Fruit fly (Drosophila melanogaster): ENCODE results near the gene CG14566.

The CG14566 gene

dm6 chr3L:21728616-21729047, 11.5 kb downstream of the CG14566 start, which contains the start of the genes CG11247 and Polr2H:
CG11247 (minus strand) TSS chr3L:21728806.
Polr2H (plus strand) TSS chr3L:21728932.
- TF ChIP-seq br (GFP tag; optimal IDR thresholded peaks at IDR 0.05) = peak; percentile 86
- peak; percentile 85 for TF ChIP-seq dmrt93B (GFP tag; optimal IDR thresholded peaks at IDR 0.05)
- no peak for TF ChIP-seq Hr78 (GFP tag; optimal IDR thresholded peaks at IDR 0.05)
- no peak for TF ChIP-seq lola (GFP tag; optimal IDR thresholded peaks at IDR 0.05)
- TF ChIP-seq Hr83 (GFP tag; optimal IDR thresholded peaks at IDR 0.05; ENCODE audit: poor library complexity, severe bottlenecking) = peak; percentile 88
- TF ChIP-seq fru (GFP tag; optimal IDR thresholded peaks at IDR 0.05) = peak; percentile 86
- TF ChIP-seq Sp1 (GFP tag; optimal IDR thresholded peaks at IDR 0.05) = peak; percentile 74
- no peak for TF ChIP-seq pan (optimal IDR thresholded peaks at IDR 0.05)
- no peak for TF ChIP-seq tai (GFP tag; optimal IDR thresholded peaks at IDR 0.05)
- TF ChIP-seq GATAd (GFP tag; optimal IDR thresholded peaks at IDR 0.05) = peak; percentile 69
- peak; percentile 27 for TF ChIP-seq jim (GFP tag; optimal IDR thresholded peaks at IDR 0.05)
- TF ChIP-seq brk (GFP tag; optimal IDR thresholded peaks at IDR 0.05) = peak; percentile 77
- peak; percentile 64 for TF ChIP-seq CG32264 (GFP tag; optimal IDR thresholded peaks at IDR 0.05)
- TF ChIP-seq N (GFP tag; optimal IDR thresholded peaks at IDR 0.05) = no peak
- TF ChIP-seq dl (GFP tag; optimal IDR thresholded peaks at IDR 0.05; ENCODE audit: insufficient read depth in 1 of 2, partially characterized antibody in 2 of 2) = no peak
- TF ChIP-seq Myc (optimal IDR thresholded peaks at IDR 0.05) = peak; percentile 56
- peak; percentile 75 for TF ChIP-seq CG9705 (GFP tag; optimal IDR thresholded peaks at IDR 0.05)
- no peak for TF ChIP-seq Rel (GFP tag; optimal IDR thresholded peaks at IDR 0.05)
- TF ChIP-seq Rel (tag; optimal IDR thresholded peaks at IDR 0.05) = peak; percentile 86
- TF ChIP-seq Abd-B (GFP tag; optimal IDR thresholded peaks at IDR 0.05) = no peak
- TF ChIP-seq Dfd (GFP tag; optimal IDR thresholded peaks at IDR 0.05) = no peak
- peak; percentile 90 for TF ChIP-seq HLH106 (tag; optimal IDR thresholded peaks at IDR 0.05)
- peak; percentile 3 for TF ChIP-seq Mio (GFP tag; optimal IDR thresholded peaks at IDR 0.05)
- peak; percentile 90 for TF ChIP-seq rgr (GFP tag; optimal IDR thresholded peaks at IDR 0.05)
- TF ChIP-seq Dif (GFP tag; optimal IDR thresholded peaks at IDR 0.05; ENCODE audit: partially characterized antibody) = no peak
- TF ChIP-seq CrebA (GFP tag; optimal IDR thresholded peaks at IDR 0.05; ENCODE audit: borderline replicate concordance) = no peak
- peak in 1 of 2 experiments; percentile 92 for TF ChIP-seq foxo (GFP tag; optimal IDR thresholded peaks at IDR 0.05)
- TF ChIP-seq sv (GFP tag; optimal IDR thresholded peaks at IDR 0.05) = peak; percentile 87
- peak; percentile 38 for TF ChIP-seq sage (GFP tag; optimal IDR thresholded peaks at IDR 0.05)
- peak; percentile 81 for TF ChIP-seq OdsH (GFP tag; optimal IDR thresholded peaks at IDR 0.05)
- TF ChIP-seq ey (GFP tag; optimal IDR thresholded peaks at IDR 0.05) = peak; percentile 91
- no peak for TF ChIP-seq usp (GFP tag; optimal IDR thresholded peaks at IDR 0.05)
- peak; percentile 90 for TF ChIP-seq Jra (GFP tag; optimal IDR thresholded peaks at IDR 0.05)
- peak; percentile 93 for TF ChIP-seq woc (GFP tag; optimal IDR thresholded peaks at IDR 0.05)
- TF ChIP-seq Vsx2 (GFP tag; optimal IDR thresholded peaks at IDR 0.05; ENCODE audit: partially characterized antibody) = no peak
- peak; percentile 90 for TF ChIP-seq h (GFP tag; optimal IDR thresholded peaks at IDR 0.05)
- peak; percentile 93 for TF ChIP-seq Hnf4 (GFP tag; optimal IDR thresholded peaks at IDR 0.05)
- TF ChIP-seq psq (GFP tag; optimal IDR thresholded peaks at IDR 0.05) = peak; percentile 80
- peak; percentile 60 for TF ChIP-seq dsf (GFP tag; optimal IDR thresholded peaks at IDR 0.05; ENCODE audit: borderline replicate concordance)

- TF ChIP-seq Dif (GFP tag; optimal IDR thresholded peaks at IDR 0.05; ENCODE audit: partially characterized antibody) = no peak
- no peak for TF ChIP-seq br (GFP tag; optimal IDR thresholded peaks at IDR 0.05)
- TF ChIP-seq dsf (GFP tag; optimal IDR thresholded peaks at IDR 0.05; ENCODE audit: borderline replicate concordance) = no peak
- TF ChIP-seq tai (GFP tag; optimal IDR thresholded peaks at IDR 0.05) = no peak
- TF ChIP-seq sv (GFP tag; optimal IDR thresholded peaks at IDR 0.05) = no peak
- no peak for TF ChIP-seq CG32264 (GFP tag; optimal IDR thresholded peaks at IDR 0.05)
- TF ChIP-seq Hnf4 (GFP tag; optimal IDR thresholded peaks at IDR 0.05) = no peak
- TF ChIP-seq pan (optimal IDR thresholded peaks at IDR 0.05) = no peak
- TF ChIP-seq lola (GFP tag; optimal IDR thresholded peaks at IDR 0.05) = no peak
- no peak for TF ChIP-seq dmrt93B (GFP tag; optimal IDR thresholded peaks at IDR 0.05)
- TF ChIP-seq rgr (GFP tag; optimal IDR thresholded peaks at IDR 0.05) = no peak
- TF ChIP-seq fru (GFP tag; optimal IDR thresholded peaks at IDR 0.05) = no peak
- no peak for TF ChIP-seq Abd-B (GFP tag; optimal IDR thresholded peaks at IDR 0.05)
- no peak for TF ChIP-seq Hr83 (GFP tag; optimal IDR thresholded peaks at IDR 0.05; ENCODE audit: poor library complexity, severe bottlenecking)
Measured at dm6 chr3L:21727728-21728124, 12.4 kb downstream of the CG14566 start.
